Fruit fly (Drosophila melanogaster): ENCODE measurements around the gene sas.
A peak's percentile ranks its signal among the peaks of the same experiment; 100 is the strongest.

Gene sas

DNA sequence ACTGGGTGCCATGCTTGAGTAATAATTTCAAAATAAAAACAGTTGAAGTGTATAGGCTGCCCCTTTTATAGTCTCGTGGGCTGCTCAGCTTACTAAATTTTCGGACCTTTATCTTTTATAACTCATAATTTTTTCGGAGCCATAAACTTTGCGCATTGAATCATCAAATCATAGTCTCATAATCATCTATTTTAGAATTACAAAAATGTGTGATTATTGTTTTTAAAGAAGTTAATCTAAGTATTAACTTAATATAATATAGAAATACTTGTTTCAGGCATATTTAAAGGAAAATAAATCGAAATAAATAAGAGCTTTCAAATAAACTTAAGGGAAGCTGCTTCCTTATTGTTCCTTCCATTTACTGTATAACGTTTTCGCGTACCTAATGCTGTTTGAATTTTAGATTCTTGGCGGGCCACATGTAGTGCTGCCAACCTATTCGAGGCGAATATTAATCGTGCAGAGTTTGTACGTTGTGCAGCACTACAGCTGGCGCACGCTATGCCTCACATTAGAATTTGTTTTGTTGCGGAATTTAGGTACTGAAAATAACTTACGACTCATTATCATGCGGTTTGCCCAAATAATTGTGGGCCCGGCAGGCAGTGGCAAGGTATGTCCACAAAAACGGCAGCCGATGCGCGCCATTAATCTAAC lies 18.2 kb upstream of the sas start, which contains the start of the genes CG14610 and CG2656 (continued):
- TF ChIP-seq hkb (optimal IDR thresholded peaks at IDR 0.05) (no peak), hkb (GFP tag; IDR thresholded peaks at IDR 0.05) (peak; percentile 65), Hr39 (optimal IDR thresholded peaks at IDR 0.05) (no peak), CG15514 (GFP tag; optimal IDR thresholded peaks at IDR 0.05) (peak; percentile 82), CG14860 (GFP tag; IDR thresholded peaks at IDR 0.05; ENCODE audit: partially characterized antibody) (no peak), CG2120 (GFP tag; optimal IDR thresholded peaks at IDR 0.05) (peak; percentile 92), slbo (GFP tag; IDR thresholded peaks at IDR 0.05) (peak; percentile 89), Hmx (GFP tag; optimal IDR thresholded peaks at IDR 0.05) (no peak), wor (GFP tag; IDR thresholded peaks at IDR 0.05) (no peak), E2f1 (GFP tag; IDR thresholded peaks at IDR 0.05) (peak; percentile 26; the same call in 1 of the 2 replicates), btn (GFP tag; optimal IDR thresholded peaks at IDR 0.05) (peak; percentile 51), inv (GFP tag; IDR thresholded peaks at IDR 0.05; ENCODE audit: partially characterized antibody) (peak; percentile 37; the same call in 1 of the 2 replicates), wek (GFP tag; optimal IDR thresholded peaks at IDR 0.05) (peak; percentile 45), CG30403 (GFP tag; optimal IDR thresholded peaks at IDR 0.05) (peak; percentile 87), CG6791 (GFP tag; IDR thresholded peaks at IDR 0.05; ENCODE audit: partially characterized antibody) (no peak), Lim3 (GFP tag; IDR thresholded peaks at IDR 0.05) (no peak), CG9215 (GFP tag; IDR thresholded peaks at IDR 0.05) (no peak), tup (GFP tag; optimal IDR thresholded peaks at IDR 0.05) (peak; percentile 84), CG14667 (GFP tag; IDR thresholded peaks at IDR 0.05) (no peak), CG2678 (tag; optimal IDR thresholded peaks at IDR 0.05) (no peak), CG6854 (GFP tag; optimal IDR thresholded peaks at IDR 0.05) (no peak), CG13287 (GFP tag; IDR thresholded peaks at IDR 0.05; ENCODE audit: partially characterized antibody) (peak; percentile 76), dmrt99B (tag; optimal IDR thresholded peaks at IDR 0.05) (no peak), CG2116 (GFP tag; optimal IDR thresholded peaks at IDR 0.05) (peak; percentile 69), az2 (GFP tag; optimal IDR thresholded peaks at IDR 0.05) (peak; percentile 87), CG9609 (GFP tag; optimal IDR thresholded peaks at IDR 0.05) (peak; percentile 86), Nf-YA (GFP tag; IDR thresholded peaks at IDR 0.05) (peak; percentile 25; the same call in 1 of the 2 replicates), pnt (GFP tag; optimal IDR thresholded peaks at IDR 0.05) (peak; percentile 81), Dek (tag; optimal IDR thresholded peaks at IDR 0.05) (no peak), sc (optimal IDR thresholded peaks at IDR 0.05) (no peak), sc (GFP tag; optimal IDR thresholded peaks at IDR 0.05) (no peak), luna (GFP tag; optimal IDR thresholded peaks at IDR 0.05) (peak; percentile 1), grn (GFP tag; optimal IDR thresholded peaks at IDR 0.05) (no peak), zen2 (GFP tag; IDR thresholded peaks at IDR 0.05; ENCODE audit: partially characterized antibody) (no peak; the same call in 2 of the 3 replicates), bsh (GFP tag; optimal IDR thresholded peaks at IDR 0.05) (peak in 1 of 2 experiments; percentile 63), sr (GFP tag; IDR thresholded peaks at IDR 0.05) (peak; percentile 23; the same call in 1 of the 3 replicates), gro (GFP tag; optimal IDR thresholded peaks at IDR 0.05) (peak; percentile 85), gsb-n (tag; optimal IDR thresholded peaks at IDR 0.05) (peak; percentile 82), vfl (GFP tag; optimal IDR thresholded peaks at IDR 0.05) (peak; percentile 86), tna (GFP tag; IDR thresholded peaks at IDR 0.05; ENCODE audit: partially characterized antibody) (peak; percentile 19; the same call in 1 of the 2 replicates), kay (GFP tag; optimal IDR thresholded peaks at IDR 0.05) (peak; percentile 77), sens (GFP tag) (peak; percentile 96), corto (GFP tag; optimal IDR thresholded peaks at IDR 0.05) (no peak), amos (GFP tag; IDR thresholded peaks at IDR 0.05; ENCODE audit: partially characterized antibody) (peak; percentile 70), NfI (GFP tag; optimal IDR thresholded peaks at IDR 0.05) (peak; percentile 80), BEAF-32 (GFP tag; optimal IDR thresholded peaks at IDR 0.05) (peak; percentile 67), HHEX (GFP tag; optimal IDR thresholded peaks at IDR 0.05) (no peak), TFAM (GFP tag; optimal IDR thresholded peaks at IDR 0.05) (no peak), Mes4 (GFP tag; optimal IDR thresholded peaks at IDR 0.05) (peak; percentile 67), CG34376 (GFP tag; optimal IDR thresholded peaks at IDR 0.05) (peak; percentile 27)

Measured in whole organism, embryonic.